Fruit fly (Drosophila melanogaster) whole organism, embryonic: ENCODE measurements around the gene CG45207.

Experiments
- CG7928 ChIP-seq: fragments of 200-800 bp; sonication (Bioruptor generic); optimal IDR thresholded peaks from 2 replicates; lab custom pipeline; 2017; ENCODE audit warnings: missing biosample characterization, mild to moderate bottlenecking, missing genetic modification characterization
- D19A ChIP-seq: fragments of 200-800 bp; optimal IDR thresholded peaks from 3 replicates; lab custom pipeline; 2019; ENCODE audit warnings: missing biosample characterization, mild to moderate bottlenecking, missing genetic modification characterization, moderate library complexity

- TF ChIP-seq CG7928 (GFP tag; lab: Kevin White, UChicago) (no peak), D19A (tag; lab: Kevin White, UChicago) (no peak)
Observed at dm6 chr3R:15804678-15805077, 29.5 kb upstream of the CG45207 start.
